Comparison of ENCODE assay signal across 5 fruit fly cellular contexts in the genomic region with DNA sequence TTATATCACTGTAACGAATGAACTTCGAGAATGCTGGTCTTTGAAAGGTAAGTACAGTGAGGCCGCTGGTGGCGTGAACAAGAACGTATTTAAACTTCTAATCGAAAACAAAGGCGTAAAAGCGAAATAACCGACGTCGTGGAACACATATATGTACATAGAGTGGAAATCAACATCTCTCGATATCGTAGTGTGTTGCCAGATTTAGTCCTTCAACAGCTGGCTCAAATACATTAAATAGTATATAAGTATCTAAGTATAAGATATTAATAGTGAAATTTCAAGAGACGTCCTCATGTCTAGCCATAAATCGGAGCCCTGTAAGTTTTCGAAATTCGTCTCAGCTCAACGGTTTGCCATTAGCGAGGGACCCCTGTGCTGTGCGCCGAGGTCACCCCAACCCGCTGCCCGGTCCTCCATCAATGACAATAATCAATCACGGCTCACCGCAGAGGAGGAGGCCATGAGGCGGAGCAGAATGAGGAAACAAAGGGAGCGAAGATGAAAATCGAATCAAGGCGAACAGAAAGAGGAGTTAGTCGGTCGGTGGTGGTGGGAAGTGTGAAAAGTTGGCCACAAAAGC.
TF ChIP-seq lines count a peak whose summit lies in the region.

No protein-coding gene starts in this region.

- no peak for TF ChIP-seq CTCF in whole organism, embryonic (GFP tag; optimal IDR thresholded peaks at IDR 0.05; lab: Kevin White, UChicago)

TF ChIP-seq in whole organism, adult, 20 proteins besides CTCF, POLR2A, EP300 and RAD21:
- TF ChIP-seq CG12768 (GFP tag; optimal IDR thresholded peaks at IDR 0.05; lab: Kevin White, UChicago) (no peak), CG7101 (tag; optimal IDR thresholded peaks at IDR 0.05; lab: Kevin White, UChicago) (no peak), kay (GFP tag; lab: Kevin White, UChicago; ENCODE audit: borderline replicate concordance) (peak; percentile 79), toe (GFP tag; optimal IDR thresholded peaks at IDR 0.05; lab: Kevin White, UChicago) (no peak), cnc (optimal IDR thresholded peaks at IDR 0.05; lab: Kevin White, UChicago) (no peak), pad (GFP tag; optimal IDR thresholded peaks at IDR 0.05; lab: Kevin White, UChicago) (no peak), CG5204 (GFP tag; optimal IDR thresholded peaks at IDR 0.05; lab: Kevin White, UChicago) (no peak)

TF ChIP-seq in whole organism, embryonic, 481 proteins besides CTCF, POLR2A, EP300 and RAD21 (continues in another document):
- TF ChIP-seq gsb-n (tag; optimal IDR thresholded peaks at IDR 0.05; lab: Kevin White, UChicago) (peak; percentile 8), Ada2b (GFP tag; IDR thresholded peaks at IDR 0.05; lab: Robert Waterston, UW) (0 out of 2 replicates have a peak, but pooled peaks have one; percentile 26), CG10565 (GFP tag; optimal IDR thresholded peaks at IDR 0.05; lab: Kevin White, UChicago) (no peak), nmo (GFP tag; optimal IDR thresholded peaks at IDR 0.05; lab: Kevin White, UChicago) (peak; percentile 6), CG6854 (GFP tag; optimal IDR thresholded peaks at IDR 0.05; lab: Kevin White, UChicago) (no peak), CG18619 (GFP tag; optimal IDR thresholded peaks at IDR 0.05; lab: Kevin White, UChicago) (peak; percentile 0), Scr (GFP tag; IDR thresholded peaks at IDR 0.05; lab: Robert Waterston, UW; ENCODE audit: partially characterized antibody) (no peak), Blimp-1 (GFP tag; optimal IDR thresholded peaks at IDR 0.05; lab: Kevin White, UChicago) (no peak), chm (GFP tag; IDR thresholded peaks at IDR 0.05; lab: Robert Waterston, UW) (peak; percentile 66; the same call in 1 of the 2 replicates), dysf (GFP tag; IDR thresholded peaks at IDR 0.05; lab: Robert Waterston, UW) (peak; percentile 32; the same call in 2 of the 3 replicates), CG31441 (GFP tag; IDR thresholded peaks at IDR 0.05; lab: Robert Waterston, UW) (0 out of 2 replicates have a peak, but pooled peaks have one; percentile 38), corto (GFP tag; optimal IDR thresholded peaks at IDR 0.05; lab: Kevin White, UChicago) (peak; percentile 2), CG4424 (GFP tag; optimal IDR thresholded peaks at IDR 0.05; lab: Kevin White, UChicago) (peak; percentile 9), CG15011 (GFP tag; optimal IDR thresholded peaks at IDR 0.05; lab: Kevin White, UChicago) (no peak), GATAe (GFP tag; conservative IDR thresholded peaks at IDR 0.05; lab: Robert Waterston, UW) (no peak), CG11398 (GFP tag; optimal IDR thresholded peaks at IDR 0.05; lab: Kevin White, UChicago) (no peak), CG2889 (GFP tag; IDR thresholded peaks at IDR 0.05; lab: Robert Waterston, UW) (no peak), ftz-f1 (GFP tag; optimal IDR thresholded peaks at IDR 0.05; lab: Kevin White, UChicago) (peak; percentile 35)

TF ChIP-seq in whole organism, prepupa, 60 proteins besides CTCF, POLR2A, EP300 and RAD21:
- no peak for TF ChIP-seq dac (GFP tag; optimal IDR thresholded peaks at IDR 0.05; lab: Kevin White, UChicago)
- peak; percentile 91 for TF ChIP-seq svp (GFP tag; lab: Kevin White, UChicago)
- no peak for TF ChIP-seq CG7368 (GFP tag; optimal IDR thresholded peaks at IDR 0.05; lab: Kevin White, UChicago)
- TF ChIP-seq fd59A (GFP tag; optimal IDR thresholded peaks at IDR 0.05; lab: Kevin White, UChicago): no peak
- no peak for TF ChIP-seq CG3032 (tag; optimal IDR thresholded peaks at IDR 0.05; lab: Kevin White, UChicago)
- TF ChIP-seq net (GFP tag; optimal IDR thresholded peaks at IDR 0.05; lab: Kevin White, UChicago): peak; percentile 7
- peak; percentile 58 for TF ChIP-seq Eip78C (GFP tag; lab: Kevin White, UChicago)
- no peak for TF ChIP-seq vri (GFP tag; optimal IDR thresholded peaks at IDR 0.05; lab: Kevin White, UChicago)
- TF ChIP-seq dsx (GFP tag; optimal IDR thresholded peaks at IDR 0.05; lab: Kevin White, UChicago; ENCODE audit: poor library complexity, severe bottlenecking): no peak
- peak; percentile 14 for TF ChIP-seq acj6 (GFP tag; optimal IDR thresholded peaks at IDR 0.05; lab: Kevin White, UChicago)
- no peak for TF ChIP-seq fd85E (GFP tag; optimal IDR thresholded peaks at IDR 0.05; lab: Kevin White, UChicago)
- TF ChIP-seq esn (GFP tag; optimal IDR thresholded peaks at IDR 0.05; lab: Kevin White, UChicago): peak; percentile 5
- TF ChIP-seq CG16779 (tag; optimal IDR thresholded peaks at IDR 0.05; lab: Kevin White, UChicago): no peak
- no peak for TF ChIP-seq Met (GFP tag; optimal IDR thresholded peaks at IDR 0.05; lab: Kevin White, UChicago)
- TF ChIP-seq CG11902 (GFP tag; optimal IDR thresholded peaks at IDR 0.05; lab: Kevin White, UChicago): no peak
- peak; percentile 2 for TF ChIP-seq CG31627 (GFP tag; optimal IDR thresholded peaks at IDR 0.05; lab: Kevin White, UChicago)
- TF ChIP-seq CG6163 (GFP tag; IDR thresholded peaks at IDR 0.05; lab: Robert Waterston, UW): 0 out of 3 replicates have a peak, but pooled peaks have one; percentile 17
- no peak for TF ChIP-seq ss (GFP tag; optimal IDR thresholded peaks at IDR 0.05; lab: Kevin White, UChicago)
- peak; percentile 44 for TF ChIP-seq CG32006 (GFP tag; optimal IDR thresholded peaks at IDR 0.05; lab: Kevin White, UChicago)

TF ChIP-seq in whole organism, pupa, 21 proteins besides CTCF, POLR2A, EP300 and RAD21:
- TF ChIP-seq CG14655 (GFP tag; optimal IDR thresholded peaks at IDR 0.05; lab: Kevin White, UChicago) (peak; percentile 43), Snoo (tag; optimal IDR thresholded peaks at IDR 0.05; lab: Kevin White, UChicago) (peak; percentile 1), D1 (tag; optimal IDR thresholded peaks at IDR 0.05; lab: Kevin White, UChicago) (no peak), Ets98B (GFP tag; IDR thresholded peaks at IDR 0.05; lab: Robert Waterston, UW) (no peak), CG17806 (tag; optimal IDR thresholded peaks at IDR 0.05; lab: Kevin White, UChicago) (peak; percentile 10)
TF ChIP-seq in whole organism, pupa: peak in this region for 3.

TF ChIP-seq in whole organism, wandering third instar larva, 38 proteins besides CTCF, POLR2A, EP300 and RAD21:
- TF ChIP-seq woc (GFP tag; optimal IDR thresholded peaks at IDR 0.05; lab: Kevin White, UChicago) (no peak), foxo (GFP tag; optimal IDR thresholded peaks at IDR 0.05; lab: Kevin White, UChicago) (peak in 1 of 2 experiments; percentile 19), h (GFP tag; optimal IDR thresholded peaks at IDR 0.05; lab: Kevin White, UChicago) (peak; percentile 1), fru (GFP tag; optimal IDR thresholded peaks at IDR 0.05; lab: Kevin White, UChicago) (peak; percentile 10), rgr (GFP tag; optimal IDR thresholded peaks at IDR 0.05; lab: Kevin White, UChicago) (peak; percentile 15), CG32264 (GFP tag; optimal IDR thresholded peaks at IDR 0.05; lab: Kevin White, UChicago) (no peak), psq (GFP tag; optimal IDR thresholded peaks at IDR 0.05; lab: Kevin White, UChicago) (peak; percentile 44), Mio (GFP tag; optimal IDR thresholded peaks at IDR 0.05; lab: Kevin White, UChicago) (no peak), Sp1 (GFP tag; optimal IDR thresholded peaks at IDR 0.05; lab: Kevin White, UChicago) (no peak), jim (GFP tag; optimal IDR thresholded peaks at IDR 0.05; lab: Kevin White, UChicago) (no peak), HLH106 (tag; optimal IDR thresholded peaks at IDR 0.05; lab: Kevin White, UChicago) (peak; percentile 2), brk (GFP tag; optimal IDR thresholded peaks at IDR 0.05; lab: Kevin White, UChicago) (no peak), dmrt93B (GFP tag; optimal IDR thresholded peaks at IDR 0.05; lab: Kevin White, UChicago) (peak; percentile 1), pan (optimal IDR thresholded peaks at IDR 0.05; lab: Kevin White, UChicago) (no peak)
